Fruit fly (Drosophila melanogaster): ENCODE data around the gene mys.

Gene mys

dm6 chrX:8115717-8116311, 54.4 kb downstream of the mys start, which contains the start of gene Gclc (continued):
- no peak for TF ChIP-seq lola (GFP tag; optimal IDR thresholded peaks at IDR 0.05)
- no peak for TF ChIP-seq CG2202 (tag; optimal IDR thresholded peaks at IDR 0.05)
- TF ChIP-seq sr (GFP tag; IDR thresholded peaks at IDR 0.05) = 0 out of 3 replicates have a peak, but pooled peaks have one; percentile 52
- peak; percentile 59 for TF ChIP-seq pzg (GFP tag; optimal IDR thresholded peaks at IDR 0.05)
- peak; percentile 50 for TF ChIP-seq E2f2 (GFP tag; IDR thresholded peaks at IDR 0.05)
- TF ChIP-seq Fer1 (GFP tag; optimal IDR thresholded peaks at IDR 0.05) = peak; percentile 25
- TF ChIP-seq dm (GFP tag; optimal IDR thresholded peaks at IDR 0.05) = peak; percentile 81
- no peak for TF ChIP-seq CG30431 (GFP tag; optimal IDR thresholded peaks at IDR 0.05)
- peak; percentile 66 for TF ChIP-seq BEAF-32 (GFP tag; optimal IDR thresholded peaks at IDR 0.05)
- TF ChIP-seq zfh2 (GFP tag; optimal IDR thresholded peaks at IDR 0.05) = no peak
- peak in 1 of 2 experiments; percentile 23 for TF ChIP-seq crp (GFP tag; optimal IDR thresholded peaks at IDR 0.05)
- no peak for TF ChIP-seq NC2α (GFP tag; optimal IDR thresholded peaks at IDR 0.05)
- no peak for TF ChIP-seq nmo (GFP tag; optimal IDR thresholded peaks at IDR 0.05)
- TF ChIP-seq Tbp (GFP tag; optimal IDR thresholded peaks at IDR 0.05) = no peak
- no peak for TF ChIP-seq Ptx1 (GFP tag; IDR thresholded peaks at IDR 0.05)
- TF ChIP-seq CG6791 (GFP tag; IDR thresholded peaks at IDR 0.05; ENCODE audit: partially characterized antibody) = peak; percentile 53; the same call in 2 of the 3 replicates
- no peak for TF ChIP-seq her (GFP tag; optimal IDR thresholded peaks at IDR 0.05)
- TF ChIP-seq hb (GFP tag; IDR thresholded peaks at IDR 0.05; ENCODE audit: partially characterized antibody) = no peak
- TF ChIP-seq CG10147 (GFP tag; optimal IDR thresholded peaks at IDR 0.05) = no peak

dm6 chrX:8116813-8117212, 55.4 kb downstream of the mys start, which contains the start of gene CG1575:
CG1575 (plus strand) TSS chrX:8117012.
- TF ChIP-seq Doc3 (GFP tag; IDR thresholded peaks at IDR 0.05; ENCODE audit: partially characterized antibody) (0 out of 3 replicates have a peak, but pooled peaks have one; percentile 20), hbn (GFP tag; IDR thresholded peaks at IDR 0.05; ENCODE audit: partially characterized antibody) (peak; percentile 46; the same call in 1 of the 2 replicates), pzg (GFP tag; optimal IDR thresholded peaks at IDR 0.05) (peak; percentile 28), gfzf (GFP tag; optimal IDR thresholded peaks at IDR 0.05) (peak; percentile 50), CG7839 (tag; optimal IDR thresholded peaks at IDR 0.05) (no peak), CG9797 (GFP tag; optimal IDR thresholded peaks at IDR 0.05) (peak; percentile 35), CG8944 (GFP tag; optimal IDR thresholded peaks at IDR 0.05) (no peak), CG3407 (GFP tag; optimal IDR thresholded peaks at IDR 0.05) (no peak), slp2 (GFP tag; optimal IDR thresholded peaks at IDR 0.05) (no peak), scrt (GFP tag; optimal IDR thresholded peaks at IDR 0.05) (peak; percentile 76), crp (GFP tag; optimal IDR thresholded peaks at IDR 0.05) (peak in 1 of 2 experiments; percentile 29), kah (GFP tag; optimal IDR thresholded peaks at IDR 0.05) (peak; percentile 59), CG3995 (GFP tag; optimal IDR thresholded peaks at IDR 0.05) (peak; percentile 86), Gsc (GFP tag; IDR thresholded peaks at IDR 0.05) (no peak), E2f2 (GFP tag; IDR thresholded peaks at IDR 0.05) (peak; percentile 67), CG10321 (GFP tag; IDR thresholded peaks at IDR 0.05) (no peak), CG34224 (GFP tag; IDR thresholded peaks at IDR 0.05; ENCODE audit: partially characterized antibody) (peak; percentile 10; the same call in 1 of the 3 replicates), MESR4 (GFP tag; optimal IDR thresholded peaks at IDR 0.05) (peak; percentile 9), Dp (GFP tag; optimal IDR thresholded peaks at IDR 0.05) (peak; percentile 58), Med (GFP tag) (peak; percentile 63), Stat92E (GFP tag; optimal IDR thresholded peaks at IDR 0.05) (no peak), sug (tag; optimal IDR thresholded peaks at IDR 0.05) (peak; percentile 23), CG13287 (GFP tag; IDR thresholded peaks at IDR 0.05; ENCODE audit: partially characterized antibody) (peak; percentile 53), MBD-R2 (GFP tag; IDR thresholded peaks at IDR 0.05) (peak; percentile 37; the same call in 1 of the 2 replicates), stwl (tag; optimal IDR thresholded peaks at IDR 0.05) (peak; percentile 97)
